Worm (Caenorhabditis elegans): ENCODE data around the gene rpb-8.

Gene rpb-8

ce11 chrIII:4881955-4882354 is 35.9 kb downstream of the rpb-8 start:
- TF ChIP-seq nhr-80 (tag; optimal IDR thresholded peaks at IDR 0.05), result peak; percentile 32
- TF ChIP-seq ztf-6 (GFP tag; IDR thresholded peaks at IDR 0.05), result no peak
- TF ChIP-seq F49E8.2 (tag; optimal IDR thresholded peaks at IDR 0.05; ENCODE audit: insufficient read depth), result no peak

- TF ChIP-seq ekl-4 (GFP tag; IDR thresholded peaks at IDR 0.05), result 0 out of 2 replicates have a peak, but pooled peaks have one; percentile 20
- no peak for TF ChIP-seq atf-7 (tag; optimal IDR thresholded peaks at IDR 0.05)
- no peak for TF ChIP-seq dpff-1 (tag; optimal IDR thresholded peaks at IDR 0.05)
- TF ChIP-seq B0336.3 (GFP tag; IDR thresholded peaks at IDR 0.05), result 0 out of 2 replicates have a peak, but pooled peaks have one; percentile 26
- no peak for TF ChIP-seq madf-3 (GFP tag; IDR thresholded peaks at IDR 0.05)
- TF ChIP-seq xnd-1 (tag; optimal IDR thresholded peaks at IDR 0.05), result peak; percentile 11
- TF ChIP-seq madf-6 (GFP tag; IDR thresholded peaks at IDR 0.05), result peak; percentile 42; the same call in 1 of the 2 replicates
- TF ChIP-seq sea-2 (GFP tag; IDR thresholded peaks at IDR 0.05), result no peak
- TF ChIP-seq dpl-1 (GFP tag; optimal IDR thresholded peaks at IDR 0.05), result no peak
- no peak for TF ChIP-seq nfya-2 (GFP tag; IDR thresholded peaks at IDR 0.05)
- no peak for TF ChIP-seq F57A8.1 (GFP tag; optimal IDR thresholded peaks at IDR 0.05)
- no peak for TF ChIP-seq ZK185.1 (tag; optimal IDR thresholded peaks at IDR 0.05; ENCODE audit: poor library complexity, severe bottlenecking)
- no peak for TF ChIP-seq nfya-1 (tag; optimal IDR thresholded peaks at IDR 0.05; ENCODE audit: borderline replicate concordance, insufficient read depth)
- 0 out of 2 replicates have a peak, but pooled peaks have one; percentile 37 for TF ChIP-seq Y53G8AR.9 (GFP tag; conservative IDR thresholded peaks at IDR 0.05)
- peak; percentile 36 for TF ChIP-seq F49E8.2 (tag; optimal IDR thresholded peaks at IDR 0.05; ENCODE audit: insufficient read depth)
Measured at ce11 chrIII:4879445-4879844, 38.4 kb downstream of the rpb-8 start, which contains the start of gene C35D10.1. Gene C35D10.1 (plus strand): TSS chrIII:4879745.

ce11 chrIII:4878281-4878680 is 39.5 kb downstream of the rpb-8 start, which contains the start of the genes tost-1 and arx-6:
Gene tost-1 (minus strand): TSS chrIII:4878311.
Gene arx-6 (plus strand): TSS chrIII:4878658.
- TF ChIP-seq madf-10 (tag; optimal IDR thresholded peaks at IDR 0.05), result no peak
- TF ChIP-seq lag-1 (GFP tag; IDR thresholded peaks at IDR 0.05), result no peak
- TF ChIP-seq hlh-12 (tag; optimal IDR thresholded peaks at IDR 0.05), result no peak
- TF ChIP-seq zfh-2 (GFP tag; conservative IDR thresholded peaks at IDR 0.05), result no peak
- no peak for TF ChIP-seq akir-1 (GFP tag; optimal IDR thresholded peaks at IDR 0.05)
- TF ChIP-seq lin-26 (GFP tag; IDR thresholded peaks at IDR 0.05), result no peak
- no peak for TF ChIP-seq rpc-1 (optimal IDR thresholded peaks at IDR 0.05)
- no peak for TF ChIP-seq rpc-1 (tag; optimal IDR thresholded peaks at IDR 0.05)
- TF ChIP-seq Y79H2A.3 (GFP tag; conservative IDR thresholded peaks at IDR 0.05), result no peak
- no peak for TF ChIP-seq snpc-1.3 (tag; optimal IDR thresholded peaks at IDR 0.05; ENCODE audit: insufficient read depth)
- TF ChIP-seq Y53G8AR.9 (GFP tag; conservative IDR thresholded peaks at IDR 0.05), result no peak
- TF ChIP-seq snpc-1.1 (tag; optimal IDR thresholded peaks at IDR 0.05; ENCODE audit: insufficient read depth), result no peak
- no peak for TF ChIP-seq F23B12.7 (tag; optimal IDR thresholded peaks at IDR 0.05; ENCODE audit: insufficient read depth)
- no peak for TF ChIP-seq sptf-2 (GFP tag; optimal IDR thresholded peaks at IDR 0.05)
- TF ChIP-seq tbx-9 (tag; optimal IDR thresholded peaks at IDR 0.05; ENCODE audit: borderline replicate concordance), result no peak
- no peak for TF ChIP-seq aptf-2 (GFP tag; conservative IDR thresholded peaks at IDR 0.05)
- no peak for TF ChIP-seq rcor-1 (GFP tag; IDR thresholded peaks at IDR 0.05)
- no peak for TF ChIP-seq aptf-3 (GFP tag; IDR thresholded peaks at IDR 0.05)
- TF ChIP-seq F39B2.1 (GFP tag; IDR thresholded peaks at IDR 0.05), result no peak
- no peak for TF ChIP-seq ccch-3 (GFP tag; optimal IDR thresholded peaks at IDR 0.05)
- peak; percentile 48; the same call in 1 of the 2 replicates for TF ChIP-seq D2030.7 (GFP tag; IDR thresholded peaks at IDR 0.05)
- peak; percentile 15 for TF ChIP-seq him-1 (tag; optimal IDR thresholded peaks at IDR 0.05)
- TF ChIP-seq ZK185.1 (tag; optimal IDR thresholded peaks at IDR 0.05; ENCODE audit: poor library complexity, severe bottlenecking), result no peak
- TF ChIP-seq lsy-27 (tag; optimal IDR thresholded peaks at IDR 0.05; ENCODE audit: borderline replicate concordance, insufficient read depth), result no peak
- no peak for TF ChIP-seq T26A5.8 (tag; optimal IDR thresholded peaks at IDR 0.05)
- TF ChIP-seq let-526 (GFP tag; IDR thresholded peaks at IDR 0.05), result no peak
- no peak for TF ChIP-seq zim-3 (tag; optimal IDR thresholded peaks at IDR 0.05)
- TF ChIP-seq lin-40 (tag; optimal IDR thresholded peaks at IDR 0.05), result no peak
- TF ChIP-seq nfyb-1 (GFP tag; IDR thresholded peaks at IDR 0.05), result no peak
- TF ChIP-seq ztf-6 (GFP tag; IDR thresholded peaks at IDR 0.05), result no peak
- TF ChIP-seq attf-6 (GFP tag; IDR thresholded peaks at IDR 0.05), result no peak

All from whole organism, young adult.